Worm (Caenorhabditis elegans) whole organism, early embryonic: ENCODE data around the gene rpi-2.

Experiments used
- F13C5.2 ChIP-seq: sonication (generic microtip); optimal IDR thresholded peaks from 2 replicates; lab custom pipeline; 2017; ENCODE audit warnings: mild to moderate bottlenecking, missing genetic modification characterization, inconsistent platforms, missing compliant biosample characterization
- ama-1 ChIP-seq: fragments of 150-350 bp; optimal IDR thresholded peaks from 2 replicates; lab custom pipeline; 2014
- ceh-13 ChIP-seq: fragments of 200-800 bp; sonication (Bioruptor generic); optimal IDR thresholded peaks from 2 replicates; lab custom pipeline; 2018; ENCODE audit warnings: mild to moderate bottlenecking, missing genetic modification characterization, missing compliant biosample characterization
- ceh-36 ChIP-seq: sonication (generic microtip); optimal IDR thresholded peaks from 2 replicates; lab custom pipeline; 2016; ENCODE audit warnings: missing genetic modification characterization, inconsistent platforms, missing compliant biosample characterization
- flt-1 ChIP-seq: fragments of 200-800 bp; sonication (Bioruptor generic); IDR thresholded peaks from 2 replicates; pipeline ENCODE4 v1.3.6; 2022; ENCODE audit warnings: missing genetic modification characterization, missing compliant biosample characterization
- hmbx-1 ChIP-seq: sonication (generic microtip); optimal IDR thresholded peaks from 2 replicates; lab custom pipeline; 2016; ENCODE audit warnings: mild to moderate bottlenecking, missing genetic modification characterization, missing compliant biosample characterization
- hmg-4 ChIP-seq: fragments of 200-800 bp; sonication (Bioruptor generic); optimal IDR thresholded peaks from 2 replicates; lab custom pipeline; 2018; ENCODE audit warnings: mild to moderate bottlenecking, missing genetic modification characterization, missing compliant biosample characterization
- hnd-1 ChIP-seq: sonication (generic microtip); optimal IDR thresholded peaks from 2 replicates; lab custom pipeline; 2016; ENCODE audit warnings: missing genetic modification characterization, missing compliant biosample characterization
- pes-1 ChIP-seq: fragments of 200-800 bp; sonication (Bioruptor generic); IDR thresholded peaks from 2 replicates; pipeline ENCODE4 v1.3.6; 2022; ENCODE audit warnings: missing genetic modification reagents, missing genetic modification characterization, missing compliant biosample characterization
- scrt-1 ChIP-seq: fragments of 200-800 bp; sonication (Bioruptor generic); IDR thresholded peaks from 2 replicates; pipeline ENCODE4 v1.3.6; 2022; ENCODE audit warnings: missing genetic modification characterization, missing compliant biosample characterization
- sea-1 ChIP-seq: fragments of 200-800 bp; sonication (Bioruptor generic); conservative IDR thresholded peaks from 2 replicates; pipeline ENCODE4 v1.3.6; 2022; ENCODE audit warnings: missing genetic modification characterization, missing compliant biosample characterization
- tbx-11 ChIP-seq: fragments of 200-800 bp; sonication (Bioruptor generic); IDR thresholded peaks from 2 replicates; pipeline ENCODE4 v1.3.6; 2022; ENCODE audit warnings: missing genetic modification characterization, missing compliant biosample characterization
- tbx-37 ChIP-seq: fragments of 200-800 bp; sonication (Bioruptor generic); conservative IDR thresholded peaks from 2 replicates; pipeline ENCODE4 v1.3.6; 2022; ENCODE audit warnings: missing genetic modification reagents, missing genetic modification characterization, missing compliant biosample characterization

DNA sequence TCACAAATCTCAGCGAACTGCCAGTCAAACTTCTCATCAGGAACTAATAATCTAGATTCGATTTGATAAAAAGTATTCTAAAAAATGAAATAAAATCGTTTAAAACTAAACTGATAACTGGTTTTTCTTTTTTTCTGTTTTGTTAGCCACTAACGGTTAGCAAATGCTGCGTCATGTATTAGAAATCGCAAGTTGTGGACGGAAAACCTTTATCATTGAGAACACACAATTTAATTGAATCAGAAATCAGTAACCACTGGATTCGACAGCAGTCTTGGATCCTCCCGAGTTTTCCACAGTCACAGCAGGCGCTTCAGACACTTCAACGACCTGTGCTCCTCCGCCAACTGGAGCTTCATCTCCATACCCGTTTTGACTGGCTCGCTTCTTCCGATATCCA, 11.9 kb downstream of the rpi-2 start:
- TF ChIP-seq hmg-4 (GFP tag; lab: Kevin White, UChicago) (no peak), scrt-1 (GFP tag; lab: Robert Waterston, UW) (no peak), ceh-36 (tag; lab: Kevin White, UChicago) (no peak), ama-1 (no peak), flt-1 (no peak), hmbx-1 (tag; lab: Kevin White, UChicago) (no peak), F13C5.2 (tag; lab: Kevin White, UChicago) (no peak), tbx-37 (GFP tag; lab: Robert Waterston, UW) (no peak), hnd-1 (tag; lab: Kevin White, UChicago) (no peak), ceh-13 (no peak), tbx-11 (no peak), sea-1 (no peak), pes-1 (no peak)
